Worm (Caenorhabditis elegans) whole organism, midembryonic: Measurements from ENCODE around the gene T05H4.11.

ENCODE experiments used
- T22C8.4 ChIP-seq: fragments of 200-800 bp; sonication (Bioruptor generic); IDR thresholded peaks from 2 replicates; pipeline ENCODE4 v1.3.6; 2022; ENCODE audit warnings: missing genetic modification characterization, missing compliant biosample characterization
- cog-1 ChIP-seq: sonication (generic microtip); optimal IDR thresholded peaks from 2 replicates; lab custom pipeline; 2016; ENCODE audit warnings: missing genetic modification characterization, missing compliant biosample characterization
- flt-1 ChIP-seq: fragments of 200-800 bp; sonication (Bioruptor generic); IDR thresholded peaks from 2 replicates; pipeline ENCODE4 v1.3.6; 2022; ENCODE audit warnings: missing genetic modification characterization, missing compliant biosample characterization
- klf-2 ChIP-seq: fragments of 200-800 bp; sonication (Bioruptor generic); conservative IDR thresholded peaks from 2 replicates; pipeline ENCODE4 v1.3.6; 2022; ENCODE audit warnings: missing genetic modification reagents, missing genetic modification characterization, missing compliant biosample characterization
- med-1 ChIP-seq: sonication (generic microtip); optimal IDR thresholded peaks from 2 replicates; lab custom pipeline; 2017; ENCODE audit warnings: missing genetic modification characterization, mild to moderate bottlenecking, missing compliant biosample characterization, antibody characterized with exemption, missing genetic modification reagents; ENCODE audit not compliant: insufficient read depth
- ref-1 ChIP-seq: fragments of 200-800 bp; sonication (Bioruptor generic); conservative IDR thresholded peaks from 2 replicates; pipeline ENCODE4 v1.3.6; 2022; ENCODE audit warnings: missing genetic modification reagents, missing genetic modification characterization, missing compliant biosample characterization
- tab-1 ChIP-seq: fragments of 200-800 bp; sonication (Bioruptor generic); IDR thresholded peaks from 2 replicates; pipeline ENCODE4 v1.3.6; 2022; ENCODE audit warnings: missing genetic modification characterization, missing compliant biosample characterization
- ztf-23 ChIP-seq: fragments of 200-800 bp; sonication (Bioruptor generic); IDR thresholded peaks from 2 replicates; pipeline ENCODE4 v1.3.6; 2022; ENCODE audit warnings: missing genetic modification reagents, missing genetic modification characterization, missing compliant biosample characterization
- ztf-29 ChIP-seq: fragments of 200-800 bp; sonication (Bioruptor generic); IDR thresholded peaks from 2 replicates; pipeline ENCODE4 v1.3.6; 2022; ENCODE audit warnings: missing genetic modification reagents, missing genetic modification characterization, missing compliant biosample characterization

Gene T05H4.11

ce11 chrV:6408733-6409227 is 17.3 kb downstream of the T05H4.11 start, which contains the start of gene bcf-1:
Gene bcf-1 (minus strand): TSS chrV:6408783.
- no peak for TF ChIP-seq tab-1 (GFP tag; lab: Robert Waterston, UW)
- TF ChIP-seq T22C8.4 (GFP tag; lab: Robert Waterston, UW), result no peak
- no peak for TF ChIP-seq klf-2 (GFP tag; lab: Robert Waterston, UW)

DNA sequence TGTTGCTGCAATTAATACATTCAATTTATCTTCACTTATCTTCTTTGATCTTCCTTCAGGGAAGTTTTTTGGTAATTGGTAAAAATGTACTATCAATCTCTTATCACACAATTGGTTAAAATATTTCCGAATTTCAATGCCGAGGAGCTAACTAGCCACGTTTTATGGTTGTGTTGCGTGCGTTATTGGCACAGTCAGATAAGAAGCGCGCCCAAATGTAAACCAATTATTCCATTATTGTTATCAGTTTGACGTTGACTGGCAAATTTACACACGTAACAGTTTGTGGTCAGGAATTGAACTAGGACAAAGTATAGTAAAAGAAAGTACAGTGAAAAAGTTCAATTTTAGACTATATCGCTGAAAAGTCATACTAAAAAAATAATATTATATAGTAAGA is 18.5 kb downstream of the T05H4.11 start:
- no peak for TF ChIP-seq ztf-29 (GFP tag; lab: Robert Waterston, UW)
- TF ChIP-seq tab-1 (GFP tag; lab: Robert Waterston, UW), result no peak
- TF ChIP-seq cog-1, result no peak
- no peak for TF ChIP-seq flt-1
- no peak for TF ChIP-seq T22C8.4 (GFP tag; lab: Robert Waterston, UW)
- TF ChIP-seq med-1 (GFP tag; lab: Kevin White, UChicago), result no peak
- TF ChIP-seq ztf-23 (GFP tag; lab: Robert Waterston, UW), result no peak
- no peak for TF ChIP-seq ref-1 (GFP tag; lab: Robert Waterston, UW)
- no peak for TF ChIP-seq klf-2 (GFP tag; lab: Robert Waterston, UW)

- TF ChIP-seq ztf-29 (GFP tag; lab: Robert Waterston, UW) (no peak), med-1 (GFP tag; lab: Kevin White, UChicago) (no peak), klf-2 (GFP tag; lab: Robert Waterston, UW) (no peak), T22C8.4 (GFP tag; lab: Robert Waterston, UW) (no peak), tab-1 (GFP tag; lab: Robert Waterston, UW) (no peak), ref-1 (GFP tag; lab: Robert Waterston, UW) (no peak), ztf-23 (GFP tag; lab: Robert Waterston, UW) (no peak), cog-1 (no peak), flt-1 (no peak)
Observed at ce11 chrV:6400950-6401551, 25.0 kb downstream of the T05H4.11 start.

- no peak for TF ChIP-seq ztf-23 (GFP tag; lab: Robert Waterston, UW)
- no peak for TF ChIP-seq ref-1 (GFP tag; lab: Robert Waterston, UW)
- no peak for TF ChIP-seq flt-1
- no peak for TF ChIP-seq T22C8.4 (GFP tag; lab: Robert Waterston, UW)
- no peak for TF ChIP-seq klf-2 (GFP tag; lab: Robert Waterston, UW)
- TF ChIP-seq cog-1, result no peak
- TF ChIP-seq tab-1 (GFP tag; lab: Robert Waterston, UW), result no peak
- TF ChIP-seq ztf-29 (GFP tag; lab: Robert Waterston, UW), result no peak
- no peak for TF ChIP-seq med-1 (GFP tag; lab: Kevin White, UChicago)
Observed at ce11 chrV:6400528-6400927, 25.5 kb downstream of the T05H4.11 start.

ce11 chrV:6399831-6400230 is 26.2 kb downstream of the T05H4.11 start, which contains the start of gene gfi-1:
Gene gfi-1 (minus strand): TSS chrV:6399931.
- TF ChIP-seq ztf-23 (GFP tag; lab: Robert Waterston, UW) (no peak), med-1 (GFP tag; lab: Kevin White, UChicago) (no peak), ztf-29 (GFP tag; lab: Robert Waterston, UW) (no peak), klf-2 (GFP tag; lab: Robert Waterston, UW) (no peak), flt-1 (no peak), tab-1 (GFP tag; lab: Robert Waterston, UW) (no peak), cog-1 (no peak), ref-1 (GFP tag; lab: Robert Waterston, UW) (no peak), T22C8.4 (GFP tag; lab: Robert Waterston, UW) (no peak)

DNA sequence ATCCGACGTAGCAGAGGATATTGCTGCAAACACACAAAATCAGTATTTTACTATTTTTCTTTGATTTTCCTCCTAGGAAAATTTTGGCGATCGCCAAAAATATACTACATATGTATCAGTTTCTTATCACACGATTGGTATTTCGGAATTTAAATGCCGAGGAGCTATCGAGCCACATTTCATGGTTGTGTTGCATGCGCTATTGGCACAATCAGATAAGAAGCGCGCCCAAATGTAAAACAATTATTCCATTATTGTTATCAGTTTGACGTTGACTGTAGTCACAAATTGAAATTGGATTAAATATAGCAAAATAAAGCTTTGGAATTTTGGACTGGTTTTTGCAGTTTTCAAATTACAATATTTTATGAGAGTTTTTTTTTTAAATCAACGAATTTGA is 27.1 kb downstream of the T05H4.11 start:
- TF ChIP-seq med-1 (GFP tag; lab: Kevin White, UChicago) (no peak), T22C8.4 (GFP tag; lab: Robert Waterston, UW) (no peak), klf-2 (GFP tag; lab: Robert Waterston, UW) (no peak), flt-1 (no peak), cog-1 (no peak), ref-1 (GFP tag; lab: Robert Waterston, UW) (no peak), ztf-29 (GFP tag; lab: Robert Waterston, UW) (no peak), tab-1 (GFP tag; lab: Robert Waterston, UW) (no peak), ztf-23 (GFP tag; lab: Robert Waterston, UW) (no peak)

- no peak for TF ChIP-seq ztf-23 (GFP tag; lab: Robert Waterston, UW)
- no peak for TF ChIP-seq tab-1 (GFP tag; lab: Robert Waterston, UW)
- TF ChIP-seq klf-2 (GFP tag; lab: Robert Waterston, UW), result no peak
- no peak for TF ChIP-seq med-1 (GFP tag; lab: Kevin White, UChicago)
Observed at ce11 chrV:6390163-6390562, 35.9 kb downstream of the T05H4.11 start, which contains the start of gene F57F4.1. Gene F57F4.1 (plus strand): TSS chrV:6390463.

ce11 chrV:6389634-6390033 is 36.4 kb downstream of the T05H4.11 start, which contains the start of gene F57F4.2:
Gene F57F4.2 (minus strand): TSS chrV:6389734.
- no peak for TF ChIP-seq tab-1 (GFP tag; lab: Robert Waterston, UW)
- no peak for TF ChIP-seq klf-2 (GFP tag; lab: Robert Waterston, UW)
- no peak for TF ChIP-seq med-1 (GFP tag; lab: Kevin White, UChicago)
- no peak for TF ChIP-seq T22C8.4 (GFP tag; lab: Robert Waterston, UW)
- TF ChIP-seq cog-1, result no peak
- TF ChIP-seq ref-1 (GFP tag; lab: Robert Waterston, UW), result no peak
- no peak for TF ChIP-seq flt-1
- TF ChIP-seq ztf-23 (GFP tag; lab: Robert Waterston, UW), result no peak
- TF ChIP-seq ztf-29 (GFP tag; lab: Robert Waterston, UW), result no peak

DNA sequence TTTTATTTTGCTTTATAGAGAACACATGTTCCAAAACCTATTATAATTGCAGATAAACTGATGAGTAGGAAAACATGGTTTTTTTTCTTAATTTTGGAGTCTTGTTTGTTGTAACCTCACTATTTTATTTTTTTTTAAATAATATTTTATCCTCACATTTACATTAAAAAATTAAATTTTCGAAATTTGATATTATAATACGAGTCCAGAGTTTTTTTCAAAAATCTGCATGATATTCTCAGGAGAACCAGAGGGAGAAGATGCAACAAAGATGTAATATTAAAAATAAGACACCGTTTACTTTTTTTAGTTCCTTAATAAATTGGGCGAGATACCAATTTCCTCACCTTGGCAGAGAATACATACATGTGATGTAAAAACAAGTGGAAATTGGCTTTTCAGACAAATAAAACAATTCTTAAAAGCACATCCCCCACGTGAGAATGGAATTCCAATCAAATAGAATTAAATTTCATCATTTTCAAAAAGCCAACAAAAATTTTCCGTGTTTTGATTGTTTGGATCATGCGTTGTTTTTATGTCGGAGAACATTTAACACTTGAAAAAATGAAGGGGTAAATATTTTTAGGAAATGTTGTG is 40.3 kb downstream of the T05H4.11 start:
- TF ChIP-seq cog-1, result no peak
- no peak for TF ChIP-seq klf-2 (GFP tag; lab: Robert Waterston, UW)
- no peak for TF ChIP-seq ztf-29 (GFP tag; lab: Robert Waterston, UW)
- TF ChIP-seq ref-1 (GFP tag; lab: Robert Waterston, UW), result no peak
- no peak for TF ChIP-seq ztf-23 (GFP tag; lab: Robert Waterston, UW)
- TF ChIP-seq flt-1, result no peak
- TF ChIP-seq med-1 (GFP tag; lab: Kevin White, UChicago), result no peak
- no peak for TF ChIP-seq T22C8.4 (GFP tag; lab: Robert Waterston, UW)
